Fruit fly (Drosophila melanogaster) whole organism, embryonic: Measurements from ENCODE around the gene CG5235.
A peak's percentile ranks its signal among the peaks of the same experiment; 100 is the strongest.

Experiments
- Antp ChIP-seq: fragments of 200-800 bp; sonication (Bioruptor generic); optimal IDR thresholded peaks from 3 replicates; lab custom pipeline; 2016; ENCODE audit warnings: missing biosample characterization, missing genetic modification characterization
- CG1024 ChIP-seq: fragments of 200-800 bp; sonication (Bioruptor generic); IDR thresholded peaks from 2 replicates; pipeline ENCODE4 v1.3.6; 2022; ENCODE audit warnings: missing biosample characterization, missing genetic modification characterization
- CG10431 ChIP-seq: fragments of 200-800 bp; sonication (Bioruptor generic); optimal IDR thresholded peaks from 3 replicates; lab custom pipeline; 2018; ENCODE audit warnings: missing biosample characterization, mild to moderate bottlenecking, missing genetic modification characterization
- CG11456 ChIP-seq: fragments of 200-800 bp; sonication (Bioruptor generic); IDR thresholded peaks from 3 replicates; pipeline ENCODE4 v1.3.6; 2022; ENCODE audit warnings: missing biosample characterization, missing genetic modification characterization
- CG12155 ChIP-seq: fragments of 200-800 bp; sonication (Bioruptor generic); optimal IDR thresholded peaks from 3 replicates; lab custom pipeline; 2016; ENCODE audit warnings: missing biosample characterization, missing genetic modification characterization
- CG12744 ChIP-seq: fragments of 200-800 bp; sonication (Bioruptor generic); optimal IDR thresholded peaks from 2 replicates; lab custom pipeline; 2016; ENCODE audit warnings: missing biosample characterization, missing genetic modification characterization
- CG13296 ChIP-seq: fragments of 200-800 bp; sonication (Bioruptor generic); optimal IDR thresholded peaks from 3 replicates; lab custom pipeline; 2018; ENCODE audit warnings: missing biosample characterization, mild to moderate bottlenecking, missing genetic modification characterization
- CG14014 ChIP-seq: fragments of 200-800 bp; sonication (Bioruptor generic); IDR thresholded peaks from 2 replicates; pipeline ENCODE4 v1.3.6; 2022; ENCODE audit warnings: missing biosample characterization, missing genetic modification characterization
- CG14965 ChIP-seq: fragments of 200-800 bp; sonication (Bioruptor generic); optimal IDR thresholded peaks from 2 replicates; lab custom pipeline; 2016; ENCODE audit warnings: missing biosample characterization, missing genetic modification characterization, borderline replicate concordance
- CG15073 ChIP-seq: fragments of 200-800 bp; sonication (Bioruptor generic); optimal IDR thresholded peaks from 2 replicates; lab custom pipeline; 2016; ENCODE audit warnings: missing biosample characterization, missing genetic modification characterization
- CG1529 ChIP-seq: fragments of 200-800 bp; sonication (Bioruptor generic); optimal IDR thresholded peaks from 3 replicates; lab custom pipeline; 2018; ENCODE audit warnings: missing biosample characterization, missing genetic modification characterization
- CG15479 ChIP-seq: fragments of 200-800 bp; sonication (Bioruptor generic); optimal IDR thresholded peaks from 3 replicates; lab custom pipeline; 2019; ENCODE audit warnings: missing biosample characterization, mild to moderate bottlenecking, missing genetic modification characterization, moderate library complexity
- CG15696 ChIP-seq: fragments of 200-800 bp; sonication (Bioruptor generic); optimal IDR thresholded peaks from 2 replicates; lab custom pipeline; 2019; ENCODE audit warnings: missing biosample characterization, mild to moderate bottlenecking, missing genetic modification characterization, moderate library complexity
- CG16779 ChIP-seq: fragments of 200-800 bp; sonication (Bioruptor generic); IDR thresholded peaks from 2 replicates; pipeline ENCODE4 v1.3.6; 2022; ENCODE audit warnings: missing biosample characterization, missing genetic modification characterization
- CG17802 ChIP-seq: fragments of 200-800 bp; sonication (Bioruptor generic); optimal IDR thresholded peaks from 2 replicates; lab custom pipeline; 2018; ENCODE audit warnings: missing biosample characterization, mild to moderate bottlenecking, missing genetic modification characterization, moderate library complexity
- CG18619 ChIP-seq: fragments of 200-800 bp; sonication (Bioruptor generic); optimal IDR thresholded peaks from 3 replicates; lab custom pipeline; 2017; ENCODE audit warnings: missing biosample characterization, mild to moderate bottlenecking, missing genetic modification characterization
- CG2129 ChIP-seq: fragments of 200-800 bp; sonication (Bioruptor generic); IDR thresholded peaks from 2 replicates; pipeline ENCODE4 v1.3.6; 2022; ENCODE audit warnings: missing biosample characterization, missing genetic modification characterization; ENCODE audit not compliant: partially characterized antibody
- CG3407 ChIP-seq: fragments of 200-800 bp; sonication (Bioruptor generic); optimal IDR thresholded peaks from 2 replicates; lab custom pipeline; 2018; ENCODE audit warnings: missing biosample characterization, mild to moderate bottlenecking, missing genetic modification characterization
- CG7372 ChIP-seq: fragments of 200-800 bp; sonication (Bioruptor generic); IDR thresholded peaks from 2 replicates; pipeline ENCODE4 v1.3.6; 2022; ENCODE audit warnings: missing biosample characterization, missing genetic modification characterization
- CG7928 ChIP-seq: fragments of 200-800 bp; sonication (Bioruptor generic); optimal IDR thresholded peaks from 2 replicates; lab custom pipeline; 2017; ENCODE audit warnings: missing biosample characterization, mild to moderate bottlenecking, missing genetic modification characterization
- CG7987 ChIP-seq: fragments of 200-800 bp; sonication (Bioruptor generic); optimal IDR thresholded peaks from 2 replicates; lab custom pipeline; 2018; ENCODE audit warnings: missing biosample characterization, mild to moderate bottlenecking, missing genetic modification characterization, moderate library complexity
- CG8944 ChIP-seq: fragments of 200-800 bp; sonication (Bioruptor generic); optimal IDR thresholded peaks from 3 replicates; lab custom pipeline; 2016; ENCODE audit warnings: missing biosample characterization, missing genetic modification characterization
- CG9817 ChIP-seq: fragments of 200-800 bp; sonication (Bioruptor generic); optimal IDR thresholded peaks from 2 replicates; lab custom pipeline; 2018; ENCODE audit warnings: missing biosample characterization, mild to moderate bottlenecking, missing genetic modification characterization, moderate library complexity
- Dip3 ChIP-seq: fragments of 200-800 bp; sonication (Bioruptor generic); optimal IDR thresholded peaks from 3 replicates; lab custom pipeline; 2016; ENCODE audit warnings: missing biosample characterization, missing genetic modification characterization
- Hey ChIP-seq: fragments of 200-800 bp; sonication (Bioruptor generic); optimal IDR thresholded peaks from 3 replicates; lab custom pipeline; 2018; ENCODE audit warnings: missing biosample characterization, mild to moderate bottlenecking, missing genetic modification characterization
- HmgD ChIP-seq: fragments of 200-800 bp; sonication (Bioruptor generic); optimal IDR thresholded peaks from 3 replicates; lab custom pipeline; 2016; ENCODE audit warnings: missing biosample characterization, missing genetic modification characterization
- Mad ChIP-seq: fragments of 200-800 bp; sonication (Bioruptor generic); optimal IDR thresholded peaks from 2 replicates; lab custom pipeline; 2016; ENCODE audit warnings: missing biosample characterization, missing genetic modification characterization
- Oaz ChIP-seq: fragments of 200-800 bp; sonication (Bioruptor generic); IDR thresholded peaks from 2 replicates; pipeline ENCODE4 v1.3.6; 2022; ENCODE audit warnings: missing biosample characterization, missing genetic modification characterization
- Optix ChIP-seq: fragments of 200-800 bp; sonication (Bioruptor generic); IDR thresholded peaks from 3 replicates; pipeline ENCODE4 v1.3.6; 2022; ENCODE audit warnings: missing biosample characterization, missing genetic modification characterization
- Scr ChIP-seq: fragments of 200-800 bp; sonication (Bioruptor generic); IDR thresholded peaks from 2 replicates; pipeline ENCODE4 v1.3.6; 2022; ENCODE audit warnings: missing biosample characterization, missing genetic modification characterization; ENCODE audit not compliant: partially characterized antibody
- Sox102F ChIP-seq: fragments of 200-800 bp; sonication (Bioruptor generic); optimal IDR thresholded peaks from 2 replicates; lab custom pipeline; 2018; ENCODE audit warnings: missing biosample characterization, mild to moderate bottlenecking, missing genetic modification characterization, moderate library complexity
- TFAM ChIP-seq: fragments of 200-800 bp; sonication (Bioruptor generic); optimal IDR thresholded peaks from 2 replicates; lab custom pipeline; 2017; ENCODE audit warnings: missing biosample characterization, missing genetic modification characterization, inconsistent platforms
- bab2 ChIP-seq: fragments of 200-800 bp; sonication (Bioruptor generic); optimal IDR thresholded peaks from 2 replicates; lab custom pipeline; 2016; ENCODE audit warnings: missing biosample characterization, missing genetic modification characterization
- chn ChIP-seq: fragments of 200-800 bp; sonication (Bioruptor generic); optimal IDR thresholded peaks from 2 replicates; lab custom pipeline; 2016; ENCODE audit warnings: missing biosample characterization, missing genetic modification characterization
- ci ChIP-seq: fragments of 200-800 bp; sonication (Bioruptor generic); IDR thresholded peaks from 3 replicates; pipeline ENCODE4 v1.3.6; 2022; ENCODE audit warnings: missing biosample characterization, missing genetic modification characterization
- crc ChIP-seq: fragments of 200-800 bp; sonication (Bioruptor generic); optimal IDR thresholded peaks from 2 replicates; lab custom pipeline; 2016; ENCODE audit warnings: missing biosample characterization, missing genetic modification characterization
- crol ChIP-seq: fragments of 200-800 bp; sonication (Bioruptor generic); IDR thresholded peaks from 2 replicates; pipeline ENCODE4 v1.3.6; 2022; ENCODE audit warnings: missing biosample characterization, missing genetic modification characterization
- da ChIP-seq: fragments of 200-800 bp; sonication (Bioruptor generic); optimal IDR thresholded peaks from 2 replicates; lab custom pipeline; 2016; ENCODE audit warnings: missing biosample characterization, missing genetic modification characterization
- danr ChIP-seq: fragments of 200-800 bp; sonication (Bioruptor generic); IDR thresholded peaks from 2 replicates; pipeline ENCODE4 v1.3.6; 2022; ENCODE audit warnings: missing biosample characterization, missing genetic modification characterization
- dmrt11E ChIP-seq: fragments of 200-800 bp; sonication (Bioruptor generic); optimal IDR thresholded peaks from 3 replicates; lab custom pipeline; 2018; ENCODE audit warnings: missing biosample characterization, mild to moderate bottlenecking, missing genetic modification characterization, moderate library complexity
- gem ChIP-seq: fragments of 200-800 bp; sonication (Bioruptor generic); optimal IDR thresholded peaks from 2 replicates; lab custom pipeline; 2019; ENCODE audit warnings: missing biosample characterization, mild to moderate bottlenecking, missing genetic modification characterization, moderate library complexity
- grn ChIP-seq: fragments of 200-800 bp; sonication (Bioruptor generic); optimal IDR thresholded peaks from 3 replicates; lab custom pipeline; 2017; ENCODE audit warnings: missing biosample characterization, missing genetic modification characterization
- gsb ChIP-seq: fragments of 200-800 bp; sonication (Bioruptor generic); IDR thresholded peaks from 2 replicates; pipeline ENCODE4 v1.3.6; 2022; ENCODE audit warnings: missing biosample characterization, missing genetic modification characterization
- gsb-n ChIP-seq: fragments of 200-800 bp; sonication (Bioruptor generic); optimal IDR thresholded peaks from 3 replicates; lab custom pipeline; 2018; ENCODE audit warnings: missing biosample characterization, mild to moderate bottlenecking, missing genetic modification characterization
- rib ChIP-seq: fragments of 200-800 bp; sonication (Bioruptor generic); IDR thresholded peaks from 2 replicates; pipeline ENCODE4 v1.3.6; 2022; ENCODE audit warnings: missing biosample characterization, missing genetic modification characterization
- ro ChIP-seq: fragments of 200-800 bp; sonication (Bioruptor generic); IDR thresholded peaks from 2 replicates; pipeline ENCODE4 v1.3.6; 2022; ENCODE audit warnings: missing biosample characterization, missing genetic modification characterization
- slbo ChIP-seq: fragments of 200-800 bp; sonication (Bioruptor generic); IDR thresholded peaks from 2 replicates; pipeline ENCODE4 v1.3.6; 2022; ENCODE audit warnings: missing biosample characterization, missing genetic modification characterization
- slou ChIP-seq: fragments of 200-800 bp; sonication (Bioruptor generic); optimal IDR thresholded peaks from 3 replicates; lab custom pipeline; 2016; ENCODE audit warnings: missing biosample characterization, missing genetic modification characterization
- slp2 ChIP-seq: fragments of 200-800 bp; sonication (Bioruptor generic); optimal IDR thresholded peaks from 2 replicates; lab custom pipeline; 2016; ENCODE audit warnings: missing biosample characterization, missing genetic modification characterization
- sqz ChIP-seq: fragments of 200-800 bp; sonication (Bioruptor generic); optimal IDR thresholded peaks from 3 replicates; lab custom pipeline; 2018; ENCODE audit warnings: missing biosample characterization, mild to moderate bottlenecking, missing genetic modification characterization
- ssp ChIP-seq: fragments of 200-800 bp; sonication (Bioruptor generic); IDR thresholded peaks from 2 replicates; pipeline ENCODE4 v1.3.6; 2022; ENCODE audit warnings: missing biosample characterization, missing genetic modification characterization
- zen ChIP-seq: fragments of 200-800 bp; sonication (Bioruptor generic); optimal IDR thresholded peaks from 3 replicates; lab custom pipeline; 2018; ENCODE audit warnings: missing biosample characterization, mild to moderate bottlenecking, missing genetic modification characterization, moderate library complexity

CG5235 gene

dm6 chr3L:16105528-16105927, 15.3 kb upstream of the CG5235 start, which contains the start of the genes IntS9 and CG43295 (continued):
- TF ChIP-seq CG15479 (GFP tag; lab: Kevin White, UChicago): no peak
- peak; percentile 86 for TF ChIP-seq CG8944 (GFP tag; lab: Kevin White, UChicago)
- TF ChIP-seq HmgD (GFP tag; lab: Kevin White, UChicago): peak; percentile 39
- peak; percentile 81 for TF ChIP-seq slp2
- TF ChIP-seq CG12155 (GFP tag; lab: Kevin White, UChicago): peak; percentile 81
- TF ChIP-seq dmrt11E (tag; lab: Kevin White, UChicago): peak; percentile 82
- no peak for TF ChIP-seq gsb-n (tag; lab: Kevin White, UChicago)
- TF ChIP-seq CG15696: peak; percentile 65
- peak; percentile 86 for TF ChIP-seq Mad (GFP tag; lab: Kevin White, UChicago)
- TF ChIP-seq CG18619 (GFP tag; lab: Kevin White, UChicago): peak; percentile 41
- TF ChIP-seq Dip3 (GFP tag; lab: Kevin White, UChicago): peak; percentile 86
- no peak for TF ChIP-seq gsb (GFP tag; lab: Robert Waterston, UW)
- TF ChIP-seq Optix (GFP tag; lab: Robert Waterston, UW): peak; percentile 82
- TF ChIP-seq CG14965: no peak
- peak; percentile 64 for TF ChIP-seq CG17802 (tag; lab: Kevin White, UChicago)
- TF ChIP-seq CG9817 (tag; lab: Kevin White, UChicago): peak; percentile 65
- TF ChIP-seq Scr (GFP tag; lab: Robert Waterston, UW): peak; percentile 37
- peak; percentile 75; the same call in 1 of the 2 replicates for TF ChIP-seq CG7372
- peak; percentile 93 for TF ChIP-seq ci (GFP tag; lab: Robert Waterston, UW)
- TF ChIP-seq crol (GFP tag; lab: Robert Waterston, UW): 0 out of 2 replicates have a peak, but pooled peaks have one; percentile 17
- peak; percentile 56 for TF ChIP-seq CG7987
- TF ChIP-seq crc (GFP tag; lab: Kevin White, UChicago): peak; percentile 77
- peak; percentile 85 for TF ChIP-seq CG1024 (GFP tag; lab: Robert Waterston, UW)
- peak; percentile 76 for TF ChIP-seq CG12744 (GFP tag; lab: Kevin White, UChicago)
- TF ChIP-seq ro (GFP tag; lab: Robert Waterston, UW): no peak
- peak; percentile 71 for TF ChIP-seq CG14014
- no peak for TF ChIP-seq CG3407 (GFP tag; lab: Kevin White, UChicago)
- peak; percentile 80 for TF ChIP-seq CG11456 (GFP tag; lab: Robert Waterston, UW)
- peak; percentile 44 for TF ChIP-seq danr (GFP tag; lab: Robert Waterston, UW)
- peak; percentile 90 for TF ChIP-seq chn
- peak; percentile 89 for TF ChIP-seq Antp (GFP tag; lab: Kevin White, UChicago)
- no peak for TF ChIP-seq CG2129 (GFP tag; lab: Robert Waterston, UW)
- peak; percentile 40; the same call in 1 of the 2 replicates for TF ChIP-seq rib (GFP tag; lab: Robert Waterston, UW)
- TF ChIP-seq CG15073 (GFP tag; lab: Kevin White, UChicago): peak; percentile 42
- TF ChIP-seq bab2 (GFP tag; lab: Kevin White, UChicago): peak; percentile 86
- TF ChIP-seq zen: peak; percentile 86
- TF ChIP-seq slou (GFP tag; lab: Kevin White, UChicago): peak; percentile 67
- TF ChIP-seq gem (tag; lab: Kevin White, UChicago): no peak
- peak; percentile 74 for TF ChIP-seq Oaz
- TF ChIP-seq slbo (GFP tag; lab: Robert Waterston, UW): peak; percentile 87
- peak; percentile 48 for TF ChIP-seq da (GFP tag; lab: Kevin White, UChicago)
- peak; percentile 84 for TF ChIP-seq Sox102F (GFP tag; lab: Kevin White, UChicago)
- no peak for TF ChIP-seq sqz (GFP tag; lab: Kevin White, UChicago)
- TF ChIP-seq CG13296 (GFP tag; lab: Kevin White, UChicago): no peak
- no peak for TF ChIP-seq CG10431 (GFP tag; lab: Kevin White, UChicago)
- no peak for TF ChIP-seq CG1529 (GFP tag; lab: Kevin White, UChicago)
- TF ChIP-seq CG16779 (GFP tag; lab: Robert Waterston, UW): peak; percentile 73; the same call in 1 of the 2 replicates
- TF ChIP-seq ssp (GFP tag; lab: Robert Waterston, UW): peak; percentile 55
- TF ChIP-seq Hey (tag; lab: Kevin White, UChicago): no peak
- peak; percentile 96 for TF ChIP-seq CG7928
- TF ChIP-seq grn (GFP tag; lab: Kevin White, UChicago): no peak
- no peak for TF ChIP-seq TFAM
